Fruit fly (Drosophila melanogaster) Kc167 (cell line): ENCODE data around the gene CG46465.
A peak's percentile ranks its signal among the peaks of the same experiment; 100 is the strongest.

Source experiments
- Myc ChIP-seq: fragments of >200 bp; optimal IDR thresholded peaks from 2 replicates; lab custom pipeline; 2017; ENCODE audit warnings: missing external identifiers
- Sin3A ChIP-seq: fragments of >200 bp; optimal IDR thresholded peaks from 2 replicates; lab custom pipeline; 2018; ENCODE audit warnings: missing external identifiers
- h ChIP-seq: fragments of >200 bp; optimal IDR thresholded peaks from 3 replicates; lab custom pipeline; 2018; ENCODE audit warnings: missing external identifiers
- insv ChIP-seq: fragments of >200 bp; optimal IDR thresholded peaks from 3 replicates; lab custom pipeline; 2018; ENCODE audit warnings: missing external identifiers
- psq ChIP-seq: fragments of >200 bp; optimal IDR thresholded peaks from 2 replicates; lab custom pipeline; 2017; ENCODE audit warnings: missing external identifiers
- ttk ChIP-seq: sonication (Bioruptor generic); optimal IDR thresholded peaks from 2 replicates; lab custom pipeline; 2017; ENCODE audit warnings: missing external identifiers

The CG46465 gene

dm6 chr2L:18953512-18954254, 38.6 kb upstream of the CG46465 start:
- TF ChIP-seq Sin3A (lab: Kevin White, UChicago) (no peak), insv (lab: Kevin White, UChicago) (no peak), psq (lab: Kevin White, UChicago) (no peak), Myc (lab: Kevin White, UChicago) (no peak)

- no peak for TF ChIP-seq ttk (lab: Kevin White, UChicago)
- TF ChIP-seq Sin3A (lab: Kevin White, UChicago), result no peak
- TF ChIP-seq h, result no peak
- TF ChIP-seq psq (lab: Kevin White, UChicago), result no peak
- TF ChIP-seq Myc (lab: Kevin White, UChicago), result no peak
- no peak for TF ChIP-seq insv (lab: Kevin White, UChicago)
Measured at dm6 chr2L:18954255-18954715, 38.0 kb upstream of the CG46465 start, which contains the start of gene CG10621. CG10621 (minus strand) TSS chr2L:18954431.

dm6 chr2L:18955666-18956065, 36.6 kb upstream of the CG46465 start:
- TF ChIP-seq h (no peak), Sin3A (lab: Kevin White, UChicago) (no peak), psq (lab: Kevin White, UChicago) (no peak), Myc (lab: Kevin White, UChicago) (no peak)

- TF ChIP-seq psq (lab: Kevin White, UChicago) (no peak), Sin3A (lab: Kevin White, UChicago) (no peak), ttk (lab: Kevin White, UChicago) (no peak), Myc (lab: Kevin White, UChicago) (no peak), insv (lab: Kevin White, UChicago) (no peak), h (no peak)
Measured at dm6 chr2L:18957142-18957674, 35.1 kb upstream of the CG46465 start, which contains the start of gene Bhmt. Bhmt (minus strand) TSS chr2L:18957311.

dm6 chr2L:18965367-18966213, 26.7 kb upstream of the CG46465 start:
- TF ChIP-seq insv (lab: Kevin White, UChicago) (no peak), Myc (lab: Kevin White, UChicago) (no peak), Sin3A (lab: Kevin White, UChicago) (no peak), psq (lab: Kevin White, UChicago) (no peak), h (no peak), ttk (lab: Kevin White, UChicago) (no peak)

dm6 chr2L:18966214-18966556, 26.1 kb upstream of the CG46465 start:
- no peak for TF ChIP-seq Sin3A (lab: Kevin White, UChicago)
- TF ChIP-seq psq (lab: Kevin White, UChicago), result no peak
- no peak for TF ChIP-seq ttk (lab: Kevin White, UChicago)
- no peak for TF ChIP-seq h
- TF ChIP-seq Myc (lab: Kevin White, UChicago), result no peak

dm6 chr2L:18966844-18967243, 25.5 kb upstream of the CG46465 start:
- no peak for TF ChIP-seq h
- TF ChIP-seq Myc (lab: Kevin White, UChicago), result no peak
- no peak for TF ChIP-seq ttk (lab: Kevin White, UChicago)
- no peak for TF ChIP-seq Sin3A (lab: Kevin White, UChicago)
- TF ChIP-seq psq (lab: Kevin White, UChicago), result no peak
- no peak for TF ChIP-seq insv (lab: Kevin White, UChicago)

dm6 chr2L:18967897-18968296, 24.4 kb upstream of the CG46465 start:
- no peak for TF ChIP-seq Myc (lab: Kevin White, UChicago)
- no peak for TF ChIP-seq Sin3A (lab: Kevin White, UChicago)
- no peak for TF ChIP-seq ttk (lab: Kevin White, UChicago)
- no peak for TF ChIP-seq insv (lab: Kevin White, UChicago)
- TF ChIP-seq psq (lab: Kevin White, UChicago), result no peak
- no peak for TF ChIP-seq h

dm6 chr2L:18968370-18969105, 23.8 kb upstream of the CG46465 start, which contains the start of the genes Nak and Tango6:
Nak (minus strand) TSS chr2L:18968744.
Tango6 (plus strand) TSS chr2L:18969028.
- peak; percentile 96 for TF ChIP-seq Sin3A (lab: Kevin White, UChicago)
- TF ChIP-seq h, result no peak

- TF ChIP-seq psq (lab: Kevin White, UChicago) (no peak), ttk (lab: Kevin White, UChicago) (no peak), Myc (lab: Kevin White, UChicago) (no peak), h (no peak), insv (lab: Kevin White, UChicago) (no peak), Sin3A (lab: Kevin White, UChicago) (no peak)
Measured at dm6 chr2L:18974063-18974779, 18.1 kb upstream of the CG46465 start, which contains the start of the genes L2HGDH and CG10431. L2HGDH (minus strand) TSS chr2L:18974448. CG10431 (plus strand) TSS chr2L:18974710.
